Worm (Caenorhabditis elegans): ENCODE results near the gene ipmk-1.

ce11 chrIV:12547824-12548223 is at the start of gene ipmk-1:
- TF ChIP-seq ces-1 (GFP tag; optimal IDR thresholded peaks at IDR 0.05) (no peak), nhr-237 (tag; optimal IDR thresholded peaks at IDR 0.05) (no peak), M03D4.4 (tag; optimal IDR thresholded peaks at IDR 0.05) (no peak), ztf-11 (tag; optimal IDR thresholded peaks at IDR 0.05) (no peak), pha-4 (tag; optimal IDR thresholded peaks at IDR 0.05) (no peak), lsy-2 (tag; optimal IDR thresholded peaks at IDR 0.05) (no peak), snpc-4 (tag; optimal IDR thresholded peaks at IDR 0.05) (no peak), ceh-83 (GFP tag; optimal IDR thresholded peaks at IDR 0.05) (no peak), nhr-12 (tag; optimal IDR thresholded peaks at IDR 0.05) (no peak), unc-62 (GFP tag; optimal IDR thresholded peaks at IDR 0.05) (no peak), mls-2 (tag; optimal IDR thresholded peaks at IDR 0.05) (no peak), ceh-43 (GFP tag; optimal IDR thresholded peaks at IDR 0.05) (no peak), unc-39 (tag; optimal IDR thresholded peaks at IDR 0.05) (no peak), nhr-76 (tag; optimal IDR thresholded peaks at IDR 0.05) (no peak)

Measured in whole organism, mixed stage, embryonic.